Worm (Caenorhabditis elegans) whole organism, early embryonic: ENCODE results near the gene spp-12.

Experiments
- B0310.2 ChIP-seq: sonication (generic microtip); optimal IDR thresholded peaks from 2 replicates; lab custom pipeline; 2016; ENCODE audit warnings: mild to moderate bottlenecking, missing genetic modification characterization, missing compliant biosample characterization
- F13C5.2 ChIP-seq: sonication (generic microtip); optimal IDR thresholded peaks from 2 replicates; lab custom pipeline; 2017; ENCODE audit warnings: mild to moderate bottlenecking, missing genetic modification characterization, inconsistent platforms, missing compliant biosample characterization
- aly-1 ChIP-seq: sonication (generic microtip); optimal IDR thresholded peaks from 2 replicates; lab custom pipeline; 2016; ENCODE audit warnings: missing genetic modification characterization, missing compliant biosample characterization
- ama-1 ChIP-seq: fragments of 150-350 bp; optimal IDR thresholded peaks from 2 replicates; lab custom pipeline; 2014
- ceh-13 ChIP-seq: fragments of 200-800 bp; sonication (Bioruptor generic); optimal IDR thresholded peaks from 2 replicates; lab custom pipeline; 2018; ENCODE audit warnings: mild to moderate bottlenecking, missing genetic modification characterization, missing compliant biosample characterization
- ceh-36 ChIP-seq: sonication (generic microtip); optimal IDR thresholded peaks from 2 replicates; lab custom pipeline; 2016; ENCODE audit warnings: missing genetic modification characterization, inconsistent platforms, missing compliant biosample characterization
- ets-7 ChIP-seq: sonication (generic microtip); optimal IDR thresholded peaks from 2 replicates; lab custom pipeline; 2016; ENCODE audit warnings: missing genotype, missing genetic modification characterization, missing compliant biosample characterization
- flt-1 ChIP-seq: fragments of 200-800 bp; sonication (Bioruptor generic); IDR thresholded peaks from 2 replicates; pipeline ENCODE4 v1.3.6; 2022; ENCODE audit warnings: missing genetic modification characterization, missing compliant biosample characterization
- hmbx-1 ChIP-seq: sonication (generic microtip); optimal IDR thresholded peaks from 2 replicates; lab custom pipeline; 2016; ENCODE audit warnings: mild to moderate bottlenecking, missing genetic modification characterization, missing compliant biosample characterization
- hmg-4 ChIP-seq: fragments of 200-800 bp; sonication (Bioruptor generic); optimal IDR thresholded peaks from 2 replicates; lab custom pipeline; 2018; ENCODE audit warnings: mild to moderate bottlenecking, missing genetic modification characterization, missing compliant biosample characterization
- hnd-1 ChIP-seq: sonication (generic microtip); optimal IDR thresholded peaks from 2 replicates; lab custom pipeline; 2016; ENCODE audit warnings: missing genetic modification characterization, missing compliant biosample characterization
- pes-1 ChIP-seq: fragments of 200-800 bp; sonication (Bioruptor generic); IDR thresholded peaks from 2 replicates; pipeline ENCODE4 v1.3.6; 2022; ENCODE audit warnings: missing genetic modification reagents, missing genetic modification characterization, missing compliant biosample characterization
- scrt-1 ChIP-seq: fragments of 200-800 bp; sonication (Bioruptor generic); IDR thresholded peaks from 2 replicates; pipeline ENCODE4 v1.3.6; 2022; ENCODE audit warnings: missing genetic modification characterization, missing compliant biosample characterization
- sea-1 ChIP-seq: fragments of 200-800 bp; sonication (Bioruptor generic); conservative IDR thresholded peaks from 2 replicates; pipeline ENCODE4 v1.3.6; 2022; ENCODE audit warnings: missing genetic modification characterization, missing compliant biosample characterization
- tbx-11 ChIP-seq: fragments of 200-800 bp; sonication (Bioruptor generic); IDR thresholded peaks from 2 replicates; pipeline ENCODE4 v1.3.6; 2022; ENCODE audit warnings: missing genetic modification characterization, missing compliant biosample characterization
- tbx-37 ChIP-seq: fragments of 200-800 bp; sonication (Bioruptor generic); conservative IDR thresholded peaks from 2 replicates; pipeline ENCODE4 v1.3.6; 2022; ENCODE audit warnings: missing genetic modification reagents, missing genetic modification characterization, missing compliant biosample characterization
- tra-4 ChIP-seq: sonication (generic microtip); optimal IDR thresholded peaks from 2 replicates; lab custom pipeline; 2017; ENCODE audit warnings: missing genetic modification characterization, missing compliant biosample characterization

spp-12 gene

DNA sequence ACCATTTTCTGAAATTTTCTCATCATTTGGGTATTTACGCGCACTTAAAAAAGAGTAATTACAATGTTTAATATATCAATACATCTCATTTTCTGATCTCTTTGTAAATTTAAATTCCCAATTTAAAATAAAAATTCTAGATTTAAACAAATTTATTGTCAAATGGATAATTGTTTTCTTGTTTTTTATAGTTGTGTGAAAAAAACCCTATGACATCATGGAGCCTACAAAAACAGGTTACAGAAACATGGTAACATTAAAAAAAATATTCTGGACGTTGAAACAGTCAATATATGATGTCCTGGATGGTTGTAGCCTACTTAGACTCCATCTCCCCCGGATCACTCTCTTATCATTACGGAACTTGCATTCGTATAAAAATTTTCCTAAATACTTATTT is at the start of gene spp-12:
Gene spp-12, plus strand, starts transcription at position 301 of the 400 bp plus-strand sequence.
- no peak for TF ChIP-seq ama-1 (lab: Kevin White, UChicago)
- no peak for TF ChIP-seq sea-1 (GFP tag; lab: Robert Waterston, UW)
- TF ChIP-seq tbx-37 (GFP tag; lab: Robert Waterston, UW), result no peak
- no peak for TF ChIP-seq tbx-11 (GFP tag; lab: Robert Waterston, UW)
- no peak for TF ChIP-seq tra-4
- no peak for TF ChIP-seq hnd-1
- no peak for TF ChIP-seq pes-1

DNA sequence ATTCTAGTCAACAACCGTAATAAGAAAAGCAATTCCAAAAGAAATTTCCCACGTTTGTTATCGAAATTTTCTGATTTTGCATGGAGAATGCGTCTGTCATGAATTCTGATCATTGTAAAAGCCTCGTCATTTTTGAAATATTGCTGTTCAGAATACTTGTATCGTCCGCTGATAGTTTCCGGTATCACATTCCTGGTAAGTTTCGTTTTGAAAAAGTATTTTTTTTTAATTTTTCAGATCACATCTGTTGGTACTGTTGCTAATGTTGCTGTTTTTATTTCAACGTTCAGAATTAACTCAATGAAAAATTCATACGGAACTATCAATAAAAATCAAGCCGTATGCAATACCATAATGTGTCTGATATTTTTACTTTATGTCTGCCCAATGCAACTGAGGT is 48.7 kb upstream of the spp-12 start, which contains the start of gene srx-17:
Gene srx-17, plus strand, starts transcription at position 301 of the 400 bp plus-strand sequence.
- TF ChIP-seq flt-1 (GFP tag; lab: Robert Waterston, UW), result no peak
- TF ChIP-seq ceh-13 (GFP tag; lab: Kevin White, UChicago), result no peak
- TF ChIP-seq tbx-11 (GFP tag; lab: Robert Waterston, UW), result no peak
- TF ChIP-seq pes-1, result no peak
- no peak for TF ChIP-seq tra-4
- TF ChIP-seq F13C5.2 (tag; lab: Kevin White, UChicago), result no peak
- TF ChIP-seq hnd-1, result no peak
- no peak for TF ChIP-seq B0310.2 (tag; lab: Kevin White, UChicago)
- TF ChIP-seq sea-1 (GFP tag; lab: Robert Waterston, UW), result no peak
- no peak for TF ChIP-seq ceh-36 (tag; lab: Kevin White, UChicago)
- no peak for TF ChIP-seq ets-7 (tag; lab: Kevin White, UChicago)
- TF ChIP-seq tbx-37 (GFP tag; lab: Robert Waterston, UW), result no peak
- TF ChIP-seq hmg-4 (GFP tag; lab: Kevin White, UChicago), result no peak
- TF ChIP-seq scrt-1 (GFP tag; lab: Robert Waterston, UW), result no peak
- no peak for TF ChIP-seq hmbx-1 (tag; lab: Kevin White, UChicago)
- no peak for TF ChIP-seq ama-1 (lab: Kevin White, UChicago)

ce11 chrV:13843147-13843546 is 46.5 kb upstream of the spp-12 start, which contains the start of gene srx-130:
Gene srx-130 (plus strand): TSS chrV:13843447.
- TF ChIP-seq flt-1 (GFP tag; lab: Robert Waterston, UW), result no peak
- TF ChIP-seq hnd-1, result no peak
- TF ChIP-seq hmg-4 (GFP tag; lab: Kevin White, UChicago), result no peak
- no peak for TF ChIP-seq tra-4
- TF ChIP-seq ets-7 (tag; lab: Kevin White, UChicago), result no peak
- no peak for TF ChIP-seq B0310.2 (tag; lab: Kevin White, UChicago)
- no peak for TF ChIP-seq scrt-1 (GFP tag; lab: Robert Waterston, UW)
- no peak for TF ChIP-seq ama-1 (lab: Kevin White, UChicago)
- no peak for TF ChIP-seq hmbx-1 (tag; lab: Kevin White, UChicago)
- TF ChIP-seq aly-1 (tag; lab: Kevin White, UChicago), result no peak
- no peak for TF ChIP-seq tbx-11 (GFP tag; lab: Robert Waterston, UW)

- TF ChIP-seq sea-1 (GFP tag; lab: Robert Waterston, UW) (no peak), flt-1 (GFP tag; lab: Robert Waterston, UW) (no peak), ets-7 (tag; lab: Kevin White, UChicago) (no peak), hmg-4 (GFP tag; lab: Kevin White, UChicago) (no peak), tbx-11 (GFP tag; lab: Robert Waterston, UW) (no peak), F13C5.2 (tag; lab: Kevin White, UChicago) (no peak), hmbx-1 (tag; lab: Kevin White, UChicago) (no peak), pes-1 (no peak)
Observed at ce11 chrV:13845136-13845535, 44.5 kb upstream of the spp-12 start, which contains the start of gene srx-131. Gene srx-131 (plus strand): TSS chrV:13845436.

DNA sequence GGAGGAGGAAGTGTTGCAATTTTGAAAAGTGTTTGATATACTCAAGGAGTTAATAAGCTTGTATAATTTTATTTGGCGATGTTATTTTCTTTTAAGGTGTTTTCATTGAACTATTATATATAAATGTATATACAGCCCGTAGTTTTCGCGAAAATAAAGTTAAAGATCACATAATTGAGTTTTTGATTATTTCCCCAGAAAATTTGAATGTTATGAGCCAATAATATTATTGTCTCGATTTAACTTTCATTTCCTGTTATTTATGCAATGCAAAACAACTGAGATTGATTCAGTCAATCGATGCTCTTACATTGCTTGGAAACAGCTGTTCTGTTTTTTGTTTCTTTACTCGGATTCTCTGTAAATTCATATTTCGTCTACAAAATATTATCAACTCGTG is 41.2 kb upstream of the spp-12 start, which contains the start of gene srx-133:
Gene srx-133, plus strand, starts transcription at position 301 of the 400 bp plus-strand sequence.
- TF ChIP-seq ama-1 (lab: Kevin White, UChicago), result no peak
- TF ChIP-seq hmg-4 (GFP tag; lab: Kevin White, UChicago), result no peak
- no peak for TF ChIP-seq sea-1 (GFP tag; lab: Robert Waterston, UW)
- TF ChIP-seq pes-1, result no peak
- TF ChIP-seq ceh-36 (tag; lab: Kevin White, UChicago), result no peak
- no peak for TF ChIP-seq tbx-37 (GFP tag; lab: Robert Waterston, UW)
- no peak for TF ChIP-seq F13C5.2 (tag; lab: Kevin White, UChicago)
- no peak for TF ChIP-seq B0310.2 (tag; lab: Kevin White, UChicago)
- TF ChIP-seq aly-1 (tag; lab: Kevin White, UChicago), result no peak
- TF ChIP-seq ets-7 (tag; lab: Kevin White, UChicago), result no peak
- no peak for TF ChIP-seq flt-1 (GFP tag; lab: Robert Waterston, UW)
- no peak for TF ChIP-seq tra-4

- TF ChIP-seq scrt-1 (GFP tag; lab: Robert Waterston, UW), result no peak
- TF ChIP-seq B0310.2 (tag; lab: Kevin White, UChicago), result no peak
- TF ChIP-seq ceh-36 (tag; lab: Kevin White, UChicago), result no peak
Observed at ce11 chrV:13850170-13850569, 39.4 kb upstream of the spp-12 start, which contains the start of gene hpx-2. Gene hpx-2 (plus strand): TSS chrV:13850470.

DNA sequence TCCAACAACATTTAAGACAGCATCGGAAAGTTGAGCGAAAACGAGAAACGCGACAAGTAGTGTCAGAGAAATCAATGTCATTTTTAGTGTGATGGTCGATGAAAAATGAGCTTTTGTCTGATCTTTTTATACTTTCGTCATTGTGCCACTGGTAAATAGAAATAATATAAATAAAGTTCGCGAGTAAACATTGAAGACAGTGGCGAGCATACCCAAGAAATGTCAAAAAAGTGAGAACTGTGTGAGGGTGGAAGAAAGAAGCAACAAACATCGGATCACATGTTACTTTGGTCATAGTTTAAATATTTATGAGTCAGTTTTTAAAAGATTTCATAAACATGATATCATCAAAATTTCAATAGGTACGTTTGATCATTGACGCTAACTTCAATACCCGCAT is 35.3 kb upstream of the spp-12 start, which contains the start of gene ttr-21:
Gene ttr-21, minus strand, starts transcription at position 100 of the 400 bp plus-strand sequence.
- TF ChIP-seq ets-7 (tag; lab: Kevin White, UChicago) (no peak), hnd-1 (no peak)

ce11 chrV:13856376-13856775 is 33.2 kb upstream of the spp-12 start, which contains the start of gene srx-134:
Gene srx-134 (minus strand): TSS chrV:13856476.
- TF ChIP-seq B0310.2 (tag; lab: Kevin White, UChicago), result no peak
- TF ChIP-seq hmg-4 (GFP tag; lab: Kevin White, UChicago), result no peak
- no peak for TF ChIP-seq aly-1 (tag; lab: Kevin White, UChicago)
- TF ChIP-seq hnd-1, result no peak
- TF ChIP-seq F13C5.2 (tag; lab: Kevin White, UChicago), result no peak
- no peak for TF ChIP-seq tra-4
- no peak for TF ChIP-seq ceh-13 (GFP tag; lab: Kevin White, UChicago)
- TF ChIP-seq tbx-37 (GFP tag; lab: Robert Waterston, UW), result no peak
- no peak for TF ChIP-seq hmbx-1 (tag; lab: Kevin White, UChicago)
- TF ChIP-seq scrt-1 (GFP tag; lab: Robert Waterston, UW), result no peak
